Worm (Caenorhabditis elegans): ENCODE data around the gene C17A2.2.
"Not testable (repeated sequence)": the region's sequence is repeated elsewhere in the genome, so short reads cannot be mapped to it uniquely, and the experiment has no call there.

Gene C17A2.2

DNA sequence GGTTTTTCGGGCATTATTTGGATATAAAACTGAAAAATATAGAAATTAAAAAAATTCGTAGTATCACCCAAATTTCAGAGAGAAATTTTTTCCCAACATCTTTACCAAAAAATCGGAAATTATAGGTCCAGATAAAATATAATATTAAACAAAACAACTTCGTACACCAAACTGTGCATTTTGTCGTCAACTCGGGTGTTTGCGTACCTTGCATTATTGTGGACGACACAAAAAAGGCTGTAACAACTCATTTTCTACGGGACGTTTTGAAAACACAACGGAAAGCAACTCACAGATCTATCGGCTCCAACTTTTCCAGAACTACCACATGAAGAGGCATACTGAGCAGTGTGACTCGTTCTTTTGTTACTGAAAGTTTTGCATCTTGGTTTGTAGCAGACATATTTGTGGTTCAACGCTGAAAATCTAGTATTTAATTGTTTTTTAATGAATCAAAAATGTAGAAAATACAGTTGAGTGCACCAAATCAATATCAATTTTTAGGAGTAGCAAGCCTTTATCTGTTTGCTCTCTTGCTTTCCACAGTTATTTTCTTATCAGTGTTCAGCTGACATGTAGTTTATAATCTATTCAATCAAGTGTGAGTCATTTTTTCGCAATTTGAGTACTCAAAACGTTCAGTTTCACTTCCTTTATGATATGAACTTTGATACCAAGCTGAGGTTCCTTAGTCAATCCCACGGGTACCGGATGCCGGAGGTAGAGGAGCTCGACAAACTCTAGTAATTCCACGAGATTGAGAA is 30.5 kb upstream of the C17A2.2 start:
- TF ChIP-seq ets-4 (GFP tag; optimal IDR thresholded peaks at IDR 0.05) (peak; percentile 13), C06A6.2 (GFP tag; conservative IDR thresholded peaks at IDR 0.05) (no peak), nhr-80 (tag; optimal IDR thresholded peaks at IDR 0.05) (peak; percentile 71)

- TF ChIP-seq pbrm-1 (GFP tag; IDR thresholded peaks at IDR 0.05) (peak; percentile 35; the same call in 1 of the 2 replicates), mcd-1 (GFP tag; IDR thresholded peaks at IDR 0.05) (peak; percentile 55), zfh-2 (GFP tag; conservative IDR thresholded peaks at IDR 0.05) (0 out of 2 replicates have a peak, but pooled peaks have one; percentile 20), K11D2.4 (GFP tag; IDR thresholded peaks at IDR 0.05) (0 out of 2 replicates have a peak, but pooled peaks have one; percentile 31), ceh-27 (GFP tag; optimal IDR thresholded peaks at IDR 0.05) (peak; percentile 54), cebp-1 (tag; optimal IDR thresholded peaks at IDR 0.05) (peak; percentile 12), C06A6.2 (GFP tag; conservative IDR thresholded peaks at IDR 0.05) (peak; percentile 29; the same call in 1 of the 2 replicates), let-526 (GFP tag; IDR thresholded peaks at IDR 0.05) (0 out of 2 replicates have a peak, but pooled peaks have one; percentile 25)
- TF ChIP-seq cebp-1 (GFP tag; IDR thresholded peaks at IDR 0.05): not testable (repeated sequence)
These were observed 29.8 kb upstream of the C17A2.2 start, which contains the start of gene fbxa-24 for ce11 chrII:3816251-3816849. TSS of gene fbxa-24 (plus strand) at chrII:3816526.

- TF ChIP-seq aptf-2 (GFP tag; conservative IDR thresholded peaks at IDR 0.05) (peak; percentile 86), nfyb-1 (GFP tag; IDR thresholded peaks at IDR 0.05) (no peak), B0035.1 (tag; optimal IDR thresholded peaks at IDR 0.05) (no peak), cebp-2 (GFP tag; IDR thresholded peaks at IDR 0.05) (no peak), efl-1 (GFP tag; optimal IDR thresholded peaks at IDR 0.05) (peak; percentile 63), Y56A3A.18 (GFP tag; IDR thresholded peaks at IDR 0.05) (no peak), madf-6 (GFP tag; IDR thresholded peaks at IDR 0.05) (0 out of 2 replicates have a peak, but pooled peaks have one; percentile 15), zfh-2 (GFP tag; conservative IDR thresholded peaks at IDR 0.05) (no peak), mel-28 (tag; optimal IDR thresholded peaks at IDR 0.05; ENCODE audit: borderline replicate concordance) (no peak), ztf-26 (tag; optimal IDR thresholded peaks at IDR 0.05) (no peak), K12H6.12 (tag; optimal IDR thresholded peaks at IDR 0.05) (no peak), nfya-2 (GFP tag; IDR thresholded peaks at IDR 0.05) (no peak), lir-1 (GFP tag; conservative IDR thresholded peaks at IDR 0.05) (no peak), madf-3 (GFP tag; IDR thresholded peaks at IDR 0.05) (no peak), unc-62 (GFP tag; optimal IDR thresholded peaks at IDR 0.05) (no peak)
These were observed 24.9 kb upstream of the C17A2.2 start, which contains the start of gene F54D10.7 for ce11 chrII:3821248-3821647. TSS of gene F54D10.7 (minus strand) at chrII:3821296.

DNA sequence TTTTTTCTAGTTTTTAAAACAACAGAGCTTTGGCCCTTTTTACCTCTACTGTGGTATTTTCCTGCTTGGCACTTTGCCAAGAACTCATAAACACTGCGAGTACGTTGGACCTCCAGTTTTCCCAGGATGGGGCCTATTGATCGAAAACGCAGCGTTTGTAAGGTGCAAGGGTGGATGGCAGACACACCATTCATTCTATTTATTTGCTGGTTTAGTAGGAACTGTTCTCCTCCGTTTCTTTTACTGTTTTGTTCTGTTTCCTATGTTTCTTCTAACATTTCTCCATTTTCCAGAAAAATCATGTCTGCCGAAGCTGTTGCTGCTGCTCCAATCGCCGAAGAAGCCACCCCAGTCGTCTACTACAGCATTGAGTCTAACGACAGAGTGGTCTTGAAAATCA is 22.3 kb upstream of the C17A2.2 start, which contains the start of gene skr-15:
skr-15 (plus strand) TSS at position 301 of the 400 bp plus-strand sequence.
- no peak for TF ChIP-seq nfya-2 (GFP tag; IDR thresholded peaks at IDR 0.05)
- TF ChIP-seq T26A5.8 (tag; optimal IDR thresholded peaks at IDR 0.05): no peak
- TF ChIP-seq attf-6 (GFP tag; IDR thresholded peaks at IDR 0.05): no peak
- TF ChIP-seq nhr-179 (tag; optimal IDR thresholded peaks at IDR 0.05): no peak
- TF ChIP-seq ceh-40 (GFP tag; IDR thresholded peaks at IDR 0.05): no peak
- TF ChIP-seq cebp-2 (GFP tag; IDR thresholded peaks at IDR 0.05): no peak
- TF ChIP-seq sptf-2 (GFP tag; optimal IDR thresholded peaks at IDR 0.05): no peak
- no peak for TF ChIP-seq him-1 (tag; optimal IDR thresholded peaks at IDR 0.05)
- no peak for TF ChIP-seq lin-54 (GFP tag; optimal IDR thresholded peaks at IDR 0.05)
- no peak for TF ChIP-seq lag-1 (GFP tag; IDR thresholded peaks at IDR 0.05)
- TF ChIP-seq ama-1 (optimal IDR thresholded peaks at IDR 0.05): no peak
- no peak for TF ChIP-seq ama-1 (GFP tag; optimal IDR thresholded peaks at IDR 0.05)
- TF ChIP-seq egrh-3 (GFP tag; IDR thresholded peaks at IDR 0.05): no peak
- no peak for TF ChIP-seq ztf-18 (tag; optimal IDR thresholded peaks at IDR 0.05)
- TF ChIP-seq T07F8.4 (tag; optimal IDR thresholded peaks at IDR 0.05): no peak
- TF ChIP-seq athp-1 (tag; optimal IDR thresholded peaks at IDR 0.05): no peak

All from whole organism, young adult.